Worm (Caenorhabditis elegans) whole organism, young adult: ENCODE measurements around the gene E02H1.6.

ENCODE experiments used
- B0019.2 ChIP-seq: fragments of 200-800 bp; sonication (Bioruptor generic); conservative IDR thresholded peaks from 2 replicates; pipeline ENCODE4 v1.3.6; 2022; ENCODE audit warnings: missing genetic modification reagents, missing genetic modification characterization, missing compliant biosample characterization
- B0336.3 ChIP-seq: fragments of 200-800 bp; sonication (Bioruptor generic); IDR thresholded peaks from 2 replicates; pipeline ENCODE4 v1.3.6; 2022; ENCODE audit warnings: missing genetic modification characterization, missing compliant biosample characterization
- C06A6.2 ChIP-seq: fragments of 200-800 bp; sonication (Bioruptor generic); conservative IDR thresholded peaks from 2 replicates; pipeline ENCODE4 v1.3.6; 2022; ENCODE audit warnings: missing genetic modification characterization, missing compliant biosample characterization
- C17E4.6 ChIP-seq: fragments of 200-800 bp; sonication (Bioruptor generic); IDR thresholded peaks from 2 replicates; pipeline ENCODE4 v1.3.6; 2022; ENCODE audit warnings: missing genetic modification reagents, missing genetic modification characterization, missing compliant biosample characterization
- D2030.7 ChIP-seq: fragments of 200-800 bp; sonication (Bioruptor generic); IDR thresholded peaks from 2 replicates; pipeline ENCODE4 v1.3.6; 2022; ENCODE audit warnings: missing genetic modification reagents, missing genetic modification characterization, missing compliant biosample characterization
- F22D6.2 ChIP-seq: sonication (generic microtip); optimal IDR thresholded peaks from 2 replicates; lab custom pipeline; 2016; ENCODE audit warnings: mild to moderate bottlenecking, missing genetic modification characterization, missing compliant biosample characterization
- F49E8.2 ChIP-seq: sonication (generic microtip); optimal IDR thresholded peaks from 3 replicates; lab custom pipeline; 2017; ENCODE audit warnings: missing genetic modification characterization, mild to moderate bottlenecking, missing compliant biosample characterization, antibody characterized with exemption, moderate library complexity; ENCODE audit not compliant: insufficient read depth
- F55B11.4 ChIP-seq: sonication (generic microtip); optimal IDR thresholded peaks from 2 replicates; lab custom pipeline; 2016; ENCODE audit warnings: missing compliant biosample characterization, missing genetic modification characterization, borderline replicate concordance; ENCODE audit not compliant: insufficient read depth
- F57C9.4 ChIP-seq: sonication (generic microtip); optimal IDR thresholded peaks from 2 replicates; lab custom pipeline; 2017; ENCODE audit warnings: mild to moderate bottlenecking, missing genetic modification characterization, missing compliant biosample characterization
- Y56A3A.18 ChIP-seq: fragments of 200-800 bp; sonication (Bioruptor generic); IDR thresholded peaks from 2 replicates; pipeline ENCODE4 v1.3.6; 2022; ENCODE audit warnings: missing genetic modification reagents, missing genetic modification characterization, missing compliant biosample characterization
- Y95B8A.8 ChIP-seq: fragments of 200-800 bp; sonication (Bioruptor generic); IDR thresholded peaks from 2 replicates; pipeline ENCODE4 v1.3.6; 2022; ENCODE audit warnings: missing genetic modification reagents, missing genetic modification characterization, missing compliant biosample characterization
- ama-1 ChIP-seq, 3 experiments: fragments of 150-350 bp in 1 of 3; sonication (generic microtip) in 2 of 3; optimal IDR thresholded peaks; 2 replicates each; lab custom pipeline; 2014 to 2018; ENCODE audit warnings: missing biosample characterization in 2 of 3, missing genetic modification characterization in 2 of 3, missing genetic modification reagents in 2 of 3
- bed-2 ChIP-seq: fragments of 200-800 bp; sonication (Bioruptor generic); IDR thresholded peaks from 2 replicates; pipeline ENCODE4 v1.3.6; 2022; ENCODE audit warnings: missing genetic modification reagents, missing genetic modification characterization, missing compliant biosample characterization
- cebp-2 ChIP-seq: fragments of 200-800 bp; sonication (Bioruptor generic); IDR thresholded peaks from 2 replicates; pipeline ENCODE4 v1.3.6; 2022; ENCODE audit warnings: missing genetic modification characterization, missing compliant biosample characterization
- ceh-40 ChIP-seq: fragments of 200-800 bp; sonication (Bioruptor generic); IDR thresholded peaks from 2 replicates; pipeline ENCODE4 v1.3.6; 2022; ENCODE audit warnings: missing genetic modification characterization, missing compliant biosample characterization
- ceh-91 ChIP-seq: fragments of 200-800 bp; sonication (Bioruptor generic); IDR thresholded peaks from 2 replicates; pipeline ENCODE4 v1.3.6; 2022; ENCODE audit warnings: missing genetic modification reagents, missing genetic modification characterization, missing compliant biosample characterization
- die-1 ChIP-seq: sonication (generic microtip); optimal IDR thresholded peaks from 2 replicates; lab custom pipeline; 2016; ENCODE audit warnings: missing genotype, mild to moderate bottlenecking, missing genetic modification characterization, missing compliant biosample characterization
- dox-1 ChIP-seq: fragments of 200-800 bp; sonication (Bioruptor generic); IDR thresholded peaks from 2 replicates; pipeline ENCODE4 v1.3.6; 2022; ENCODE audit warnings: missing genetic modification reagents, missing genetic modification characterization, missing compliant biosample characterization
- ets-4 ChIP-seq: fragments of 200-800 bp; sonication (Bioruptor generic); optimal IDR thresholded peaks from 2 replicates; lab custom pipeline; 2018; ENCODE audit warnings: mild to moderate bottlenecking, missing genetic modification characterization, missing compliant biosample characterization
- him-1 ChIP-seq: sonication (generic microtip); optimal IDR thresholded peaks from 2 replicates; lab custom pipeline; 2016; ENCODE audit warnings: missing genotype, missing genetic modification reagents, missing genetic modification characterization, missing compliant biosample characterization
- hlh-26 ChIP-seq: fragments of 200-800 bp; sonication (Bioruptor generic); conservative IDR thresholded peaks from 2 replicates; pipeline ENCODE4 v1.3.6; 2022; ENCODE audit warnings: missing genetic modification reagents, missing genetic modification characterization, missing compliant biosample characterization
- lag-1 ChIP-seq: fragments of 200-800 bp; sonication (Bioruptor generic); IDR thresholded peaks from 2 replicates; pipeline ENCODE4 v1.3.6; 2022; ENCODE audit warnings: missing genetic modification reagents, missing genetic modification characterization, missing compliant biosample characterization
- let-607 ChIP-seq, 2 experiments: fragments of 200-800 bp in 1 of 2; sonication (Bioruptor generic) in 1 of 2; sonication (generic microtip) in 1 of 2; optimal IDR thresholded peaks; 2 replicates each; lab custom pipeline; 2016 to 2018; ENCODE audit warnings: mild to moderate bottlenecking in 2 of 2, missing compliant biosample characterization in 2 of 2, missing genetic modification characterization in 2 of 2, moderate library complexity in 2 of 2, missing genotype in 1 of 2
- lin-40 ChIP-seq: sonication (generic microtip); optimal IDR thresholded peaks from 2 replicates; lab custom pipeline; 2016; ENCODE audit warnings: missing genetic modification characterization, mild to moderate bottlenecking, missing compliant biosample characterization, missing genotype, missing genetic modification reagents
- lin-54 ChIP-seq: fragments of 200-800 bp; sonication (Bioruptor generic); optimal IDR thresholded peaks from 2 replicates; lab custom pipeline; 2018; ENCODE audit warnings: mild to moderate bottlenecking, missing genetic modification characterization, missing compliant biosample characterization
- madf-10 ChIP-seq: sonication (generic microtip); optimal IDR thresholded peaks from 2 replicates; lab custom pipeline; 2016; ENCODE audit warnings: mild to moderate bottlenecking, missing genetic modification characterization, missing compliant biosample characterization
- madf-8 ChIP-seq: fragments of 200-800 bp; sonication (Bioruptor generic); conservative IDR thresholded peaks from 2 replicates; pipeline ENCODE4 v1.3.6; 2022; ENCODE audit warnings: missing genetic modification reagents, missing genetic modification characterization, missing compliant biosample characterization
- mes-4 ChIP-seq: sonication (generic microtip); optimal IDR thresholded peaks from 2 replicates; lab custom pipeline; 2016; ENCODE audit warnings: missing genotype, missing genetic modification characterization, missing compliant biosample characterization
- nhr-27 ChIP-seq: fragments of 200-800 bp; sonication (Bioruptor generic); optimal IDR thresholded peaks from 2 replicates; lab custom pipeline; 2018; ENCODE audit warnings: mild to moderate bottlenecking, missing genetic modification characterization, moderate library complexity, missing compliant biosample characterization
- nhr-90 ChIP-seq: sonication (generic microtip); optimal IDR thresholded peaks from 2 replicates; lab custom pipeline; 2016; ENCODE audit warnings: missing genotype, mild to moderate bottlenecking, missing genetic modification characterization, missing compliant biosample characterization
- pha-4 ChIP-seq: fragments of 150-350 bp; sonication (generic microtip); optimal IDR thresholded peaks from 2 replicates; lab custom pipeline; 2014; ENCODE audit warnings: missing biosample characterization, missing genetic modification reagents, missing genetic modification characterization
- repo-1 ChIP-seq: sonication (generic microtip); optimal IDR thresholded peaks from 2 replicates; lab custom pipeline; 2017; ENCODE audit warnings: mild to moderate bottlenecking, missing genetic modification characterization, missing compliant biosample characterization
- rpc-1 ChIP-seq, 2 experiments: fragments of 150-350 bp in 1 of 2; sonication (generic microtip) in 1 of 2; optimal IDR thresholded peaks; 2 replicates each; lab custom pipeline; 2014 to 2018; ENCODE audit warnings: missing biosample characterization in 1 of 2, missing genetic modification characterization in 1 of 2, missing genetic modification reagents in 1 of 2, missing genotype in 1 of 2
- tlf-1 ChIP-seq: fragments of 200-800 bp; sonication (Bioruptor generic); optimal IDR thresholded peaks from 2 replicates; lab custom pipeline; 2018; ENCODE audit warnings: mild to moderate bottlenecking, missing genetic modification characterization, missing compliant biosample characterization
- xnd-1 ChIP-seq: sonication (generic microtip); optimal IDR thresholded peaks from 2 replicates; lab custom pipeline; 2016; ENCODE audit warnings: missing genotype, missing genetic modification reagents, missing genetic modification characterization, missing compliant biosample characterization
- zfh-2 ChIP-seq: fragments of 200-800 bp; sonication (Bioruptor generic); conservative IDR thresholded peaks from 2 replicates; pipeline ENCODE4 v1.3.6; 2022; ENCODE audit warnings: missing genetic modification reagents, missing genetic modification characterization, missing compliant biosample characterization
- ztf-22 ChIP-seq: fragments of 200-800 bp; sonication (Bioruptor generic); optimal IDR thresholded peaks from 2 replicates; lab custom pipeline; 2018; ENCODE audit warnings: mild to moderate bottlenecking, missing genetic modification characterization, moderate library complexity, missing compliant biosample characterization
- ztf-26 ChIP-seq: sonication (generic microtip); optimal IDR thresholded peaks from 2 replicates; lab custom pipeline; 2017; ENCODE audit warnings: missing genetic modification characterization, missing compliant biosample characterization
- ztf-3 ChIP-seq: fragments of 200-800 bp; sonication (Bioruptor generic); optimal IDR thresholded peaks from 2 replicates; lab custom pipeline; 2018; ENCODE audit warnings: mild to moderate bottlenecking, missing genetic modification characterization, missing compliant biosample characterization

E02H1.6 gene

DNA sequence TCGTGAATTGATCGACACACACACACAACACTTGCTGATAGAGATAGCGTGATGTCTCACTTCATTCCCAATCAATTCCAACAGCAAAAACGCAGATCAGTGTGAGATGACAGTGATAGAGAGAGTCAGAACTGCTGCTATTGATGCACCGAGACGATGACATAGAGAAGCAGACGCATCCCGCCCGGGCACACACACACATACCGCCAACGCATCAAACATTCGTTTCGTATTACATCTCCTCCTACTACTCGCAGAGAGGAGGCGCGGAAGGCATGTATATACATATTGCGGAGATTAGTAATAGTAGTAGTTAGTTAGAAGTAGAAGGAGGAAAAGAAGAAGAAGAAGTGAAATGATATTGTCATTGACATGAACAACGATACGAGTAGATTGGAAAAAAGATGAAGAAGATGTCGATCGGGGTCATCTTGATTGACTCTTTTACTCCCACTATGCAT, 22.9 kb downstream of the E02H1.6 start (continued):
- no peak for TF ChIP-seq rpc-1 (optimal IDR thresholded peaks at IDR 0.05; lab: Kevin White, UChicago)
- TF ChIP-seq rpc-1 (tag; optimal IDR thresholded peaks at IDR 0.05; lab: Kevin White, UChicago) = no peak
- TF ChIP-seq pha-4 = no peak
- TF ChIP-seq B0336.3 (GFP tag; lab: Robert Waterston, UW) = peak; percentile 41; the same call in 1 of the 2 replicates
- no peak for TF ChIP-seq Y95B8A.8 (GFP tag; lab: Robert Waterston, UW)
- peak; percentile 39 for TF ChIP-seq ama-1 (optimal IDR thresholded peaks at IDR 0.05; lab: Kevin White, UChicago)
- TF ChIP-seq ama-1 (GFP tag; optimal IDR thresholded peaks at IDR 0.05; lab: Kevin White, UChicago) = no peak
- no peak for TF ChIP-seq F49E8.2 (tag; lab: Kevin White, UChicago)
- 0 out of 2 replicates have a peak, but pooled peaks have one; percentile 36 for TF ChIP-seq Y56A3A.18 (GFP tag; lab: Robert Waterston, UW)
- TF ChIP-seq D2030.7 (GFP tag; lab: Robert Waterston, UW) = no peak
- peak; percentile 43 for TF ChIP-seq F57C9.4 (tag; lab: Kevin White, UChicago)
- TF ChIP-seq cebp-2 (GFP tag; lab: Robert Waterston, UW) = no peak
- TF ChIP-seq die-1 = peak; percentile 20
- no peak for TF ChIP-seq hlh-26 (GFP tag; lab: Robert Waterston, UW)
- TF ChIP-seq ztf-26 (tag; lab: Kevin White, UChicago) = peak; percentile 27
- no peak for TF ChIP-seq mes-4
- TF ChIP-seq dox-1 (GFP tag; lab: Robert Waterston, UW) = peak; percentile 49; the same call in 1 of the 2 replicates
- no peak for TF ChIP-seq F55B11.4 (tag; lab: Kevin White, UChicago)
- peak; percentile 25 for TF ChIP-seq lin-54 (GFP tag; lab: Kevin White, UChicago)
- no peak for TF ChIP-seq tlf-1
- no peak for TF ChIP-seq xnd-1 (tag; lab: Kevin White, UChicago)
- TF ChIP-seq C17E4.6 (GFP tag; lab: Robert Waterston, UW) = no peak
- TF ChIP-seq madf-8 = no peak
- 0 out of 2 replicates have a peak, but pooled peaks have one; percentile 11 for TF ChIP-seq C06A6.2 (GFP tag; lab: Robert Waterston, UW)
- TF ChIP-seq repo-1 (tag; lab: Kevin White, UChicago) = no peak
- no peak for TF ChIP-seq ztf-3 (GFP tag; lab: Kevin White, UChicago)
- TF ChIP-seq let-607 (tag; optimal IDR thresholded peaks at IDR 0.05; lab: Kevin White, UChicago) = peak; percentile 80 to 94
- no peak for TF ChIP-seq nhr-27 (tag; lab: Kevin White, UChicago)
- TF ChIP-seq him-1 (tag; lab: Kevin White, UChicago) = no peak
- peak; percentile 5 for TF ChIP-seq F22D6.2
- no peak for TF ChIP-seq lin-40 (tag; lab: Kevin White, UChicago)
- TF ChIP-seq ceh-91 (GFP tag; lab: Robert Waterston, UW) = no peak
- peak; percentile 15 for TF ChIP-seq madf-10 (tag; lab: Kevin White, UChicago)
- TF ChIP-seq nhr-90 (tag; lab: Kevin White, UChicago) = peak; percentile 50
- peak; percentile 94 for TF ChIP-seq ets-4
- TF ChIP-seq ceh-40 (GFP tag; lab: Robert Waterston, UW) = no peak
- no peak for TF ChIP-seq bed-2 (GFP tag; lab: Robert Waterston, UW)
- TF ChIP-seq ztf-22 (GFP tag; lab: Kevin White, UChicago) = peak; percentile 76
- TF ChIP-seq lag-1 (GFP tag; lab: Robert Waterston, UW) = no peak
- TF ChIP-seq B0019.2 = no peak
- TF ChIP-seq zfh-2 (GFP tag; lab: Robert Waterston, UW) = 0 out of 2 replicates have a peak, but pooled peaks have one; percentile 25
